Worm (Caenorhabditis elegans): ENCODE data around the gene abu-4.
"Not testable (repeated sequence)": the region's sequence is repeated elsewhere in the genome, so short reads cannot be mapped to it uniquely, and the experiment has no call there.

abu-4 gene

DNA sequence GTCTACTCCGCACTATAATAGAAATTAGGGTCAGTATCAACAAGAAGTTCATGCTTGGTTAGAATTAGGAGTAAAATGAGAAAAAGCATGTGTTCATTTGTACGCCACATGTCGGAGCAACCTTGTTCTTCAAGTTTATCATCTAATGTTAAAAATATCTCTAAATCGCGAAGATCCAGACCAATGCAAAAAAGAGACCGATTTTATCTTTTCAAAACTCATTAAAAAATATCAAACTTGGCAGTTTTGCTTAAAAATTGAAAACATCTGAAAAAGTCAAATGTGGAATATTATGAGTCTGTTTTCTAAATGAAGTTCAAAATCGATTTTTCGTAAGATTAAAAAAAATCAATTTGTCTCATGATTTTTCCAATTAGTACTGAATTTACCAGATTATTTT lies 46.4 kb downstream of the abu-4 start, which contains the start of gene Y19D10B.6:
Y19D10B.6 (minus strand) TSS at position 101 of the 400 bp plus-strand sequence.
- TF ChIP-seq lin-13 (tag; optimal IDR thresholded peaks at IDR 0.05); nhr-237 (tag; optimal IDR thresholded peaks at IDR 0.05); ham-2 (GFP tag; optimal IDR thresholded peaks at IDR 0.05): not testable (repeated sequence)

DNA sequence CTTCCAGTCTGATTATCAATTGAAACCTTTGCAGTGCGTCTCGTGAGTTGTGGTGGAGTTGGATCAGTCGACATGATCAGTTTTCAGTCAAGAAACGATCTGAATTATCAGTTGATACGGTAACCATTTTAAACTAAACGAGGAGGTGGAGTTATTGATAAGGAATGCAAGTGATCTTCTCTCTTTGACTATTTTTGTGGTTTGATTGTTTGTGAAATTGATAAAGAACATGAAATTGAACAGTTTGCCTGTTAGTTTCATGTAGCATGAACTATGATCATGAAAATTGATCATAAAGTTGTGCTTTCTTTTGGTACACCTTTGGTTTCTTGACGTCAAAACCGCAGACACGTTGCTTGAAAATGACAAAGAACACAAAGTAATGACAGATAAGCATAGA lies 47.8 kb downstream of the abu-4 start, which contains the start of gene pud-1.2:
pud-1.2 (minus strand) TSS at position 101 of the 400 bp plus-strand sequence.
- TF ChIP-seq snpc-4 (tag; optimal IDR thresholded peaks at IDR 0.05); sem-2 (GFP tag; optimal IDR thresholded peaks at IDR 0.05); sptf-1 (tag; optimal IDR thresholded peaks at IDR 0.05): not testable (repeated sequence)

DNA sequence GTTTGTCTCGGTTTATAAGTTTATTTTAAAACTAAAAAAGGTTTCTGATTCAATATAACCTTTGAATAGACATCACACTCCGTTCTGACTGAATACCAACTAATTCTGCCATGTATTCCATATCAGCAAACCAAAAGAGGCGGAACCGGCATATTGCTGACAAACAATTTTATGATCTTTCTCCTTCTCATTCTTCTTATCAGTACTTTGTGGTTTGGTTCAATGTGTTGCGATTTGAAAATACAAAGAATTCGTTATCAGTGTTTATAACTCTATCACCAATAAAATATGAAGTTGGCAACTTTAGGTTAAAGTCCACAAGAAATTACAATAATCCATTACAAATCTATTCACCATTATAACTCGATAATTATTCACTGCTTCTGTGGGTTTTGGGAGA lies 49.6 kb downstream of the abu-4 start:
- no peak for TF ChIP-seq snpc-4 (tag; optimal IDR thresholded peaks at IDR 0.05)
- no peak for TF ChIP-seq M03D4.4 (tag; optimal IDR thresholded peaks at IDR 0.05)
- no peak for TF ChIP-seq nhr-76 (tag; optimal IDR thresholded peaks at IDR 0.05)
- no peak for TF ChIP-seq elt-3 (tag; optimal IDR thresholded peaks at IDR 0.05)
- TF ChIP-seq drap-1 (GFP tag; optimal IDR thresholded peaks at IDR 0.05): no peak
- no peak for TF ChIP-seq mls-2 (tag; optimal IDR thresholded peaks at IDR 0.05)
- TF ChIP-seq mab-5 (tag; optimal IDR thresholded peaks at IDR 0.05): no peak
- no peak for TF ChIP-seq tbx-8 (GFP tag; optimal IDR thresholded peaks at IDR 0.05)
- no peak for TF ChIP-seq nhr-237 (tag; optimal IDR thresholded peaks at IDR 0.05)
- TF ChIP-seq hlh-1 (tag; optimal IDR thresholded peaks at IDR 0.05): no peak
- no peak for TF ChIP-seq flh-1 (GFP tag; optimal IDR thresholded peaks at IDR 0.05)
- TF ChIP-seq ztf-11 (tag; optimal IDR thresholded peaks at IDR 0.05): no peak
- TF ChIP-seq lin-32 (GFP tag; optimal IDR thresholded peaks at IDR 0.05): no peak
- no peak for TF ChIP-seq sem-2 (GFP tag; optimal IDR thresholded peaks at IDR 0.05)
- TF ChIP-seq nhr-12 (tag; optimal IDR thresholded peaks at IDR 0.05): no peak
- TF ChIP-seq ceh-83 (GFP tag; optimal IDR thresholded peaks at IDR 0.05): no peak
- TF ChIP-seq unc-120 (tag; optimal IDR thresholded peaks at IDR 0.05; ENCODE audit: poor library complexity, severe bottlenecking): no peak
- TF ChIP-seq ham-2 (GFP tag; optimal IDR thresholded peaks at IDR 0.05): no peak
- TF ChIP-seq blmp-1 (tag; optimal IDR thresholded peaks at IDR 0.05): no peak
- TF ChIP-seq ceh-43 (GFP tag; optimal IDR thresholded peaks at IDR 0.05): no peak

DNA sequence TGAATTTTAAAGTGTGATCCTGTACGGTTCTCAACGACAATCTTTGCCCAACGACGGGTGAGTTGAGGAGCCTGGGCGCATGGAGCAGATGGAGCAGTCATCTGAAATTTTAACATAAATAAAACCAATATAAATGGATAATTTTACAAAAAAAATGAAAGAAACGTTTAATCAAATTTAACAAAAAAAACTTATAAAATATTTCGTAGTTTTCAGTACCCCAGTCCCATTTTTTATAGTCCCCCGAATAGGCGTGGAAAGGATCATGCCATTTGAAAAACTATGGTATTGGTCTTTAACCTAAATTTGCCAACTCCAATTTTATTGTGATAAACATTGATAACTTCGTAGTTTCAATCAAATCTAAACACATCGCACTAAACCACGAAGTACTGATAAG lies 50.4 kb downstream of the abu-4 start, which contains the start of gene pud-3:
pud-3 (minus strand) TSS at position 101 of the 400 bp plus-strand sequence.
- TF ChIP-seq sem-2 (GFP tag; optimal IDR thresholded peaks at IDR 0.05) (no peak), ceh-83 (GFP tag; optimal IDR thresholded peaks at IDR 0.05) (no peak), elt-3 (tag; optimal IDR thresholded peaks at IDR 0.05) (no peak), lsy-2 (tag; optimal IDR thresholded peaks at IDR 0.05) (no peak), unc-39 (tag; optimal IDR thresholded peaks at IDR 0.05) (no peak), ztf-11 (tag; optimal IDR thresholded peaks at IDR 0.05) (no peak)
